Worm (Caenorhabditis elegans): ENCODE measurements around the gene T06A10.106.
"Not testable (repeated sequence)": the region's sequence is repeated elsewhere in the genome, so short reads cannot be mapped to it uniquely, and the experiment has no call there.

T06A10.106 gene

ce11 chrIV:16868900-16869299, at the start of gene T06A10.106:
Gene T06A10.106 (minus strand): TSS chrIV:16869000.
- TF ChIP-seq med-1 (GFP tag; optimal IDR thresholded peaks at IDR 0.05; ENCODE audit: insufficient read depth) (no peak), cog-1 (tag; optimal IDR thresholded peaks at IDR 0.05) (no peak), flt-1 (GFP tag; IDR thresholded peaks at IDR 0.05) (no peak), ztf-23 (GFP tag; IDR thresholded peaks at IDR 0.05) (no peak), tab-1 (GFP tag; IDR thresholded peaks at IDR 0.05) (no peak), ztf-29 (GFP tag; IDR thresholded peaks at IDR 0.05) (no peak), ref-1 (GFP tag; conservative IDR thresholded peaks at IDR 0.05) (no peak), T22C8.4 (GFP tag; IDR thresholded peaks at IDR 0.05) (no peak), klf-2 (GFP tag; conservative IDR thresholded peaks at IDR 0.05) (no peak)

ce11 chrIV:16917831-16918429, 49.1 kb upstream of the T06A10.106 start, which contains the start of the genes Y116A8C.469 and Y116A8C.468:
Gene Y116A8C.469 (minus strand): TSS chrIV:16917931.
Gene Y116A8C.468 (plus strand): TSS chrIV:16918379.
- TF ChIP-seq med-1 (GFP tag; optimal IDR thresholded peaks at IDR 0.05; ENCODE audit: insufficient read depth), result no peak
- no peak for TF ChIP-seq cog-1 (tag; optimal IDR thresholded peaks at IDR 0.05)
- TF ChIP-seq ref-1 (GFP tag; conservative IDR thresholded peaks at IDR 0.05), result no peak
- no peak for TF ChIP-seq klf-2 (GFP tag; conservative IDR thresholded peaks at IDR 0.05)
- TF ChIP-seq ztf-23 (GFP tag; IDR thresholded peaks at IDR 0.05), result no peak
- TF ChIP-seq tab-1 (GFP tag; IDR thresholded peaks at IDR 0.05), result no peak
- no peak for TF ChIP-seq ztf-29 (GFP tag; IDR thresholded peaks at IDR 0.05)
- no peak for TF ChIP-seq flt-1 (GFP tag; IDR thresholded peaks at IDR 0.05)
- TF ChIP-seq T22C8.4 (GFP tag; IDR thresholded peaks at IDR 0.05), result no peak

- no peak for TF ChIP-seq cog-1 (tag; optimal IDR thresholded peaks at IDR 0.05)
- no peak for TF ChIP-seq T22C8.4 (GFP tag; IDR thresholded peaks at IDR 0.05)
Measured at ce11 chrIV:16915751-16916150, 47.0 kb upstream of the T06A10.106 start, which contains the start of gene Y116A8C.3. Gene Y116A8C.3 (plus strand): TSS chrIV:16916051.

ce11 chrIV:16898205-16898604, 29.4 kb upstream of the T06A10.106 start:
- TF ChIP-seq ref-1 (GFP tag; conservative IDR thresholded peaks at IDR 0.05) (no peak), cog-1 (tag; optimal IDR thresholded peaks at IDR 0.05) (no peak), klf-2 (GFP tag; conservative IDR thresholded peaks at IDR 0.05) (no peak), ztf-29 (GFP tag; IDR thresholded peaks at IDR 0.05) (no peak), med-1 (GFP tag; optimal IDR thresholded peaks at IDR 0.05; ENCODE audit: insufficient read depth) (no peak), T22C8.4 (GFP tag; IDR thresholded peaks at IDR 0.05) (no peak), tab-1 (GFP tag; IDR thresholded peaks at IDR 0.05) (no peak), ztf-23 (GFP tag; IDR thresholded peaks at IDR 0.05) (no peak), flt-1 (GFP tag; IDR thresholded peaks at IDR 0.05) (no peak)

ce11 chrIV:16895288-16895687, 26.5 kb upstream of the T06A10.106 start, which contains the start of gene T06A10.2:
Gene T06A10.2 (plus strand): TSS chrIV:16895588.
- not testable (repeated sequence) for TF ChIP-seq flt-1, ztf-29, tab-1 (GFP tag; IDR thresholded peaks at IDR 0.05)

- TF ChIP-seq tab-1 (GFP tag; IDR thresholded peaks at IDR 0.05) (no peak), ztf-23 (GFP tag; IDR thresholded peaks at IDR 0.05) (no peak), ztf-29 (GFP tag; IDR thresholded peaks at IDR 0.05) (no peak), flt-1 (GFP tag; IDR thresholded peaks at IDR 0.05) (no peak), klf-2 (GFP tag; conservative IDR thresholded peaks at IDR 0.05) (no peak), ref-1 (GFP tag; conservative IDR thresholded peaks at IDR 0.05) (no peak), med-1 (GFP tag; optimal IDR thresholded peaks at IDR 0.05; ENCODE audit: insufficient read depth) (no peak), cog-1 (tag; optimal IDR thresholded peaks at IDR 0.05) (no peak), T22C8.4 (GFP tag; IDR thresholded peaks at IDR 0.05) (no peak)
Measured at ce11 chrIV:16888580-16888979, 19.8 kb upstream of the T06A10.106 start.

- TF ChIP-seq flt-1 (GFP tag; IDR thresholded peaks at IDR 0.05), result peak; percentile 89
Measured at ce11 chrIV:16882414-16882813, 13.6 kb upstream of the T06A10.106 start.

- no peak for TF ChIP-seq ztf-23 (GFP tag; IDR thresholded peaks at IDR 0.05)
- no peak for TF ChIP-seq ztf-29 (GFP tag; IDR thresholded peaks at IDR 0.05)
- no peak for TF ChIP-seq tab-1 (GFP tag; IDR thresholded peaks at IDR 0.05)
- no peak for TF ChIP-seq med-1 (GFP tag; optimal IDR thresholded peaks at IDR 0.05; ENCODE audit: insufficient read depth)
- TF ChIP-seq flt-1 (GFP tag; IDR thresholded peaks at IDR 0.05), result no peak
- TF ChIP-seq klf-2 (GFP tag; conservative IDR thresholded peaks at IDR 0.05), result no peak
Measured at ce11 chrIV:16867223-16867622, 1.6 kb downstream of the T06A10.106 start, which contains the start of gene T06A10.107. Gene T06A10.107 (plus strand): TSS chrIV:16867523.

- TF ChIP-seq flt-1 (GFP tag; IDR thresholded peaks at IDR 0.05) (peak; percentile 77), T22C8.4 (GFP tag; IDR thresholded peaks at IDR 0.05) (peak; percentile 68), cog-1 (tag; optimal IDR thresholded peaks at IDR 0.05) (peak; percentile 55), ref-1 (GFP tag; conservative IDR thresholded peaks at IDR 0.05) (no peak), ztf-29 (GFP tag; IDR thresholded peaks at IDR 0.05) (peak; percentile 70), med-1 (GFP tag; optimal IDR thresholded peaks at IDR 0.05; ENCODE audit: insufficient read depth) (peak; percentile 62), klf-2 (GFP tag; conservative IDR thresholded peaks at IDR 0.05) (peak; percentile 65; the same call in 1 of the 2 replicates), tab-1 (GFP tag; IDR thresholded peaks at IDR 0.05) (peak; percentile 78), ztf-23 (GFP tag; IDR thresholded peaks at IDR 0.05) (peak; percentile 79)
Measured at ce11 chrIV:16865487-16865886, 3.3 kb downstream of the T06A10.106 start, which contains the start of gene gtsf-1. Gene gtsf-1 (plus strand): TSS chrIV:16865840.

ce11 chrIV:16864876-16865275, 3.9 kb downstream of the T06A10.106 start:
- no peak for TF ChIP-seq klf-2 (GFP tag; conservative IDR thresholded peaks at IDR 0.05)
- 0 out of 2 replicates have a peak, but pooled peaks have one; percentile 32 for TF ChIP-seq ztf-23 (GFP tag; IDR thresholded peaks at IDR 0.05)

All from whole organism, midembryonic.